Fruit fly (Drosophila melanogaster) whole organism, wandering third instar larva: ENCODE results near the gene CG4962.
A peak's percentile ranks its signal among the peaks of the same experiment; 100 is the strongest.

Experiments used
- Abd-B ChIP-seq: fragments of >200 bp; optimal IDR thresholded peaks from 2 replicates; lab custom pipeline; 2017; ENCODE audit warnings: missing biosample characterization, missing genetic modification characterization
- CG32264 ChIP-seq: fragments of 200-800 bp; sonication (Bioruptor generic); optimal IDR thresholded peaks from 2 replicates; lab custom pipeline; 2016; ENCODE audit warnings: missing biosample characterization, missing genetic modification characterization
- CrebA ChIP-seq: fragments of 200-800 bp; sonication (Bioruptor generic); optimal IDR thresholded peaks from 2 replicates; lab custom pipeline; 2016; ENCODE audit warnings: missing biosample characterization, mild to moderate bottlenecking, missing genetic modification characterization, borderline replicate concordance
- Dfd ChIP-seq: fragments of >200 bp; optimal IDR thresholded peaks from 2 replicates; lab custom pipeline; 2017; ENCODE audit warnings: missing biosample characterization, missing genetic modification characterization
- Dif ChIP-seq: fragments of 200-275, 200-300 bp; sonication (Bioruptor generic); optimal IDR thresholded peaks from 2 replicates; lab custom pipeline; 2018; ENCODE audit warnings: missing biosample characterization, missing genetic modification characterization; ENCODE audit not compliant: partially characterized antibody
- GATAd ChIP-seq: sonication (Bioruptor generic); optimal IDR thresholded peaks from 2 replicates; lab custom pipeline; 2016; ENCODE audit warnings: missing biosample characterization, missing genetic modification characterization
- HLH106 ChIP-seq: fragments of 200-800 bp; optimal IDR thresholded peaks from 3 replicates; lab custom pipeline; 2019; ENCODE audit warnings: missing biosample characterization, mild to moderate bottlenecking, missing genetic modification characterization, moderate library complexity
- Hnf4 ChIP-seq: fragments of 200-800 bp; sonication (Bioruptor generic); optimal IDR thresholded peaks from 2 replicates; lab custom pipeline; 2016; ENCODE audit warnings: missing biosample characterization, mild to moderate bottlenecking, missing genetic modification characterization
- Hr78 ChIP-seq: fragments of >200 bp; optimal IDR thresholded peaks from 2 replicates; lab custom pipeline; 2017; ENCODE audit warnings: missing biosample characterization, missing genetic modification characterization
- Hr83 ChIP-seq: fragments of 200-300 bp; sonication (Bioruptor generic); optimal IDR thresholded peaks from 2 replicates; lab custom pipeline; 2016; ENCODE audit warnings: missing biosample characterization, mild to moderate bottlenecking, missing genetic modification characterization, moderate library complexity; ENCODE audit not compliant: poor library complexity, severe bottlenecking
- Mio ChIP-seq: sonication (Bioruptor generic); optimal IDR thresholded peaks from 2 replicates; lab custom pipeline; 2016; ENCODE audit warnings: missing biosample characterization, missing genetic modification characterization
- Myc ChIP-seq: fragments of >200 bp; optimal IDR thresholded peaks from 2 replicates; lab custom pipeline; 2017
- N ChIP-seq: fragments of >200 bp; optimal IDR thresholded peaks from 2 replicates; lab custom pipeline; 2018; ENCODE audit warnings: missing biosample characterization, missing external identifiers, missing genetic modification characterization
- OdsH ChIP-seq: fragments of 200-800 bp; sonication (Bioruptor generic); optimal IDR thresholded peaks from 2 replicates; lab custom pipeline; 2016; ENCODE audit warnings: missing biosample characterization, mild to moderate bottlenecking, missing genetic modification characterization
- Sp1 ChIP-seq: fragments of 200-800 bp; sonication (Bioruptor generic); optimal IDR thresholded peaks from 3 replicates; lab custom pipeline; 2019; ENCODE audit warnings: missing biosample characterization, mild to moderate bottlenecking, missing genetic modification characterization, moderate library complexity
- Vsx2 ChIP-seq: fragments of 200-300, 225-300 bp; sonication (Bioruptor generic); optimal IDR thresholded peaks from 2 replicates; lab custom pipeline; 2018; ENCODE audit warnings: missing biosample characterization, missing genetic modification characterization; ENCODE audit not compliant: partially characterized antibody
- br ChIP-seq: fragments of 200-800 bp; sonication (Bioruptor generic); optimal IDR thresholded peaks from 2 replicates; lab custom pipeline; 2016; ENCODE audit warnings: missing biosample characterization, missing genetic modification characterization
- brk ChIP-seq: fragments of 200-800 bp; sonication (Bioruptor generic); optimal IDR thresholded peaks from 2 replicates; lab custom pipeline; 2016; ENCODE audit warnings: missing biosample characterization, mild to moderate bottlenecking, missing genetic modification characterization
- dl ChIP-seq, 2 experiments: fragments of 175-275, 200-275 bp in 1 of 2; fragments of 200-275 bp in 1 of 2; sonication (Bioruptor generic); optimal IDR thresholded peaks; lab custom pipeline; 2018; ENCODE audit warnings: mild to moderate bottlenecking in 2 of 2, missing biosample characterization in 2 of 2, missing genetic modification characterization in 2 of 2, moderate library complexity in 2 of 2; ENCODE audit not compliant: partially characterized antibody in 2 of 2, insufficient read depth in 1 of 2
- dmrt93B ChIP-seq: fragments of 200-800 bp; sonication (Bioruptor generic); optimal IDR thresholded peaks from 2 replicates; lab custom pipeline; 2018; ENCODE audit warnings: missing biosample characterization, mild to moderate bottlenecking, missing genetic modification characterization
- dsf ChIP-seq: sonication (Bioruptor generic); optimal IDR thresholded peaks from 2 replicates; lab custom pipeline; 2016; ENCODE audit warnings: missing biosample characterization, missing genetic modification characterization, borderline replicate concordance
- fru ChIP-seq: fragments of 200-800 bp; sonication (Bioruptor generic); optimal IDR thresholded peaks from 3 replicates; lab custom pipeline; 2016; ENCODE audit warnings: missing biosample characterization, mild to moderate bottlenecking, missing genetic modification characterization
- h ChIP-seq: fragments of 200-800 bp; sonication (Bioruptor generic); optimal IDR thresholded peaks from 3 replicates; lab custom pipeline; 2016; ENCODE audit warnings: missing biosample characterization, mild to moderate bottlenecking, missing genetic modification characterization
- jim ChIP-seq: fragments of 175-275, 200-325 bp; sonication (Bioruptor generic); optimal IDR thresholded peaks from 2 replicates; lab custom pipeline; 2016; ENCODE audit warnings: missing biosample characterization, mild to moderate bottlenecking, missing genetic modification characterization
- lola ChIP-seq: fragments of >200 bp; optimal IDR thresholded peaks from 2 replicates; lab custom pipeline; 2017; ENCODE audit warnings: missing biosample characterization, missing genetic modification characterization
- pan ChIP-seq: fragments of >200 bp; optimal IDR thresholded peaks from 2 replicates; lab custom pipeline; 2017
- psq ChIP-seq: fragments of 200-800 bp; sonication (Bioruptor generic); optimal IDR thresholded peaks from 3 replicates; lab custom pipeline; 2017; ENCODE audit warnings: missing biosample characterization, mild to moderate bottlenecking, missing genetic modification characterization, moderate library complexity
- rgr ChIP-seq: fragments of 200-800 bp; sonication (Bioruptor generic); optimal IDR thresholded peaks from 3 replicates; lab custom pipeline; 2016; ENCODE audit warnings: missing biosample characterization, mild to moderate bottlenecking, missing genetic modification characterization
- sage ChIP-seq: fragments of 200-800 bp; sonication (Bioruptor generic); optimal IDR thresholded peaks from 2 replicates; lab custom pipeline; 2016; ENCODE audit warnings: missing biosample characterization, mild to moderate bottlenecking, missing genetic modification characterization
- sv ChIP-seq: fragments of 200-800 bp; sonication (Bioruptor generic); optimal IDR thresholded peaks from 3 replicates; lab custom pipeline; 2016; ENCODE audit warnings: missing biosample characterization, missing genetic modification characterization
- tai ChIP-seq: sonication (Bioruptor generic); optimal IDR thresholded peaks from 2 replicates; lab custom pipeline; 2016; ENCODE audit warnings: missing biosample characterization, missing genetic modification characterization
- usp ChIP-seq: fragments of >200 bp; optimal IDR thresholded peaks from 2 replicates; lab custom pipeline; 2017; ENCODE audit warnings: missing biosample characterization, missing genetic modification characterization
- woc ChIP-seq: sonication (Bioruptor generic); optimal IDR thresholded peaks from 2 replicates; lab custom pipeline; 2016; ENCODE audit warnings: missing biosample characterization, mild to moderate bottlenecking, missing genetic modification characterization

Gene CG4962

DNA sequence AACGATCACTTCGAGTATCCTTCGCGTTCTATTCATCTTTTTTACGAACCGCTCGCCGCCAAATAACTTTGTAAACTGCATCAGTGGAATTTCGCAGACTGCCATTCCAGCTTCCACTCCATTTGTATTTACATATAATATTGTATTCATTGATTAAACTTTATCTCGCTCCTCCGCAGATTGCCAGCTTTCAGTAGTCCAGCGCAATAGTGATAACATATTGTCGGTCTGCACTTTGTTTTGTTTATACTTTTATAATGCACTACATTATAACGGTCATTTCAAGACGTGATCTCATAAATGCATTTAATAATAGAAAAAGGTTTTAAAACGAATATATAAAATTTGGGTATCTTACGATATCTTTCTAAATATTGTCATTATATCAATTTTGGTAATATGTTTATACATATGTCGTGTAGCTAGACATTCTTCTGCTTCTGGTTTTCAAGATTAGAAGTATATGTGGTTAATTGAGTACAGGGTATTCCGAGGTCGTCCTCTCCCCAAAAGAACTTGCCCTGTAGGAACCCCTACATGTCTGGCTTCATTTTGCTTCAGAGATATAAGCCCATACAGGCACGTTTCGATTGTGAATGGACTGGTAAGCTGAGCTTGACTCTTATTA is 27.1 kb downstream of the CG4962 start, which contains the start of gene CG4950:
Gene CG4950 (minus strand): TSS at position 51 of the 628 bp plus-strand sequence.
- TF ChIP-seq HLH106 (tag; lab: Kevin White, UChicago) (peak; percentile 40), Hr83 (no peak)

- TF ChIP-seq fru (GFP tag; lab: Kevin White, UChicago): no peak
- TF ChIP-seq rgr (GFP tag; lab: Kevin White, UChicago): no peak
- TF ChIP-seq brk: no peak
- TF ChIP-seq CrebA: no peak
- no peak for TF ChIP-seq usp
- TF ChIP-seq Hr78 (GFP tag; lab: Kevin White, UChicago): no peak
- TF ChIP-seq psq (GFP tag; lab: Kevin White, UChicago): no peak
- no peak for TF ChIP-seq br
- TF ChIP-seq Mio (GFP tag; lab: Kevin White, UChicago): no peak
- TF ChIP-seq pan: no peak
- no peak for TF ChIP-seq sage
Measured at dm6 chr3L:16265000-16265399, 30.3 kb downstream of the CG4962 start, which contains the start of the genes CG13051 and CG13069. Gene CG13051, minus strand, starts transcription at chr3L:16265100. Gene CG13069, plus strand, starts transcription at chr3L:16265385.

- TF ChIP-seq GATAd (GFP tag; lab: Kevin White, UChicago) (no peak), Dfd (GFP tag; lab: Kevin White, UChicago) (no peak), CG32264 (GFP tag; lab: Kevin White, UChicago) (no peak), Sp1 (no peak), sage (no peak), Hr78 (GFP tag; lab: Kevin White, UChicago) (no peak), lola (GFP tag; lab: Kevin White, UChicago) (no peak), Hr83 (no peak), jim (no peak), woc (GFP tag; lab: Kevin White, UChicago) (no peak), Hnf4 (GFP tag; lab: Kevin White, UChicago) (no peak), psq (GFP tag; lab: Kevin White, UChicago) (no peak), HLH106 (tag; lab: Kevin White, UChicago) (no peak), h (GFP tag; lab: Kevin White, UChicago) (no peak), dmrt93B (GFP tag; lab: Kevin White, UChicago) (no peak), N (no peak), sv (GFP tag; lab: Kevin White, UChicago) (no peak), Mio (GFP tag; lab: Kevin White, UChicago) (no peak), brk (no peak)
Measured at dm6 chr3L:16263043-16263442, 32.3 kb downstream of the CG4962 start, which contains the start of gene CG13070. Gene CG13070, plus strand, starts transcription at chr3L:16263343.

dm6 chr3L:16262440-16262839 is 32.9 kb downstream of the CG4962 start, which contains the start of gene CG13071:
Gene CG13071, plus strand, starts transcription at chr3L:16262740.
- TF ChIP-seq Vsx2 (GFP tag; lab: Kevin White, UChicago): no peak
- TF ChIP-seq tai (GFP tag; lab: Kevin White, UChicago): no peak
- TF ChIP-seq dmrt93B (GFP tag; lab: Kevin White, UChicago): no peak
- TF ChIP-seq Sp1: no peak
- TF ChIP-seq Dif (GFP tag; lab: Kevin White, UChicago): no peak
- TF ChIP-seq lola (GFP tag; lab: Kevin White, UChicago): no peak
- no peak for TF ChIP-seq Abd-B (GFP tag; lab: Kevin White, UChicago)
- no peak for TF ChIP-seq Hr83
- no peak for TF ChIP-seq dsf
- no peak for TF ChIP-seq OdsH (GFP tag; lab: Kevin White, UChicago)
- TF ChIP-seq Dfd (GFP tag; lab: Kevin White, UChicago): no peak
- no peak for TF ChIP-seq HLH106 (tag; lab: Kevin White, UChicago)
- no peak for TF ChIP-seq Myc (lab: Kevin White, UChicago)
- TF ChIP-seq dl (GFP tag; optimal IDR thresholded peaks at IDR 0.05; lab: Kevin White, UChicago; ENCODE audit: insufficient read depth in 1 of 2, partially characterized antibody in 2 of 2): no peak
